Worm (Caenorhabditis elegans): ENCODE data around the gene ced-6.

The ced-6 gene

ce11 chrIII:5624835-5625234, 29.3 kb downstream of the ced-6 start, which contains the start of gene daf-4:
Gene daf-4 (plus strand): TSS chrIII:5625135.
- TF ChIP-seq tlp-1 (tag; optimal IDR thresholded peaks at IDR 0.05): no peak
- no peak for TF ChIP-seq jun-1 (tag; optimal IDR thresholded peaks at IDR 0.05)
- no peak for TF ChIP-seq ceh-88 (GFP tag; IDR thresholded peaks at IDR 0.05)
- TF ChIP-seq elt-2 (tag; optimal IDR thresholded peaks at IDR 0.05): no peak
- no peak for TF ChIP-seq mab-9 (GFP tag; IDR thresholded peaks at IDR 0.05)
- TF ChIP-seq lin-35 (GFP tag; optimal IDR thresholded peaks at IDR 0.05): no peak
- no peak for TF ChIP-seq blmp-1 (tag; optimal IDR thresholded peaks at IDR 0.05)
- no peak for TF ChIP-seq hlh-4 (tag; optimal IDR thresholded peaks at IDR 0.05)
- TF ChIP-seq dpl-1 (GFP tag; optimal IDR thresholded peaks at IDR 0.05): no peak
- no peak for TF ChIP-seq unc-30 (tag; optimal IDR thresholded peaks at IDR 0.05)
- TF ChIP-seq efl-3 (GFP tag; optimal IDR thresholded peaks at IDR 0.05): no peak
- TF ChIP-seq nhr-28 (tag; optimal IDR thresholded peaks at IDR 0.05): no peak
- no peak for TF ChIP-seq dsc-1 (tag; optimal IDR thresholded peaks at IDR 0.05)
- TF ChIP-seq ceh-82 (tag; optimal IDR thresholded peaks at IDR 0.05): no peak
- TF ChIP-seq snpc-4 (tag; optimal IDR thresholded peaks at IDR 0.05): no peak

- TF ChIP-seq pag-3 (tag; optimal IDR thresholded peaks at IDR 0.05; ENCODE audit: borderline replicate concordance, insufficient read depth): no peak
- no peak for TF ChIP-seq elt-3 (tag; optimal IDR thresholded peaks at IDR 0.05)
- peak; percentile 65 for TF ChIP-seq nhr-71 (tag; optimal IDR thresholded peaks at IDR 0.05)
- no peak for TF ChIP-seq blmp-1 (tag; optimal IDR thresholded peaks at IDR 0.05)
- peak; percentile 34 to 38 for TF ChIP-seq lsy-2 (tag; optimal IDR thresholded peaks at IDR 0.05)
- TF ChIP-seq lin-14 (GFP tag; optimal IDR thresholded peaks at IDR 0.05): peak; percentile 49
- no peak for TF ChIP-seq lin-15B (tag; optimal IDR thresholded peaks at IDR 0.05)
- TF ChIP-seq nhr-19 (GFP tag; conservative IDR thresholded peaks at IDR 0.05): peak; percentile 27; the same call in 1 of the 2 replicates
- peak; percentile 12 for TF ChIP-seq snu-23 (GFP tag; optimal IDR thresholded peaks at IDR 0.05)
- no peak for TF ChIP-seq snpc-4 (tag; optimal IDR thresholded peaks at IDR 0.05)
- TF ChIP-seq rnt-1 (tag; optimal IDR thresholded peaks at IDR 0.05): peak; percentile 63
These were observed 33.7 kb downstream of the ced-6 start for ce11 chrIII:5629225-5629624.

- TF ChIP-seq zip-4 (GFP tag; optimal IDR thresholded peaks at IDR 0.05) (no peak), lsy-2 (tag; optimal IDR thresholded peaks at IDR 0.05) (peak in 1 of 2 experiments; percentile 21), jun-1 (tag; optimal IDR thresholded peaks at IDR 0.05) (no peak), lin-39 (tag; optimal IDR thresholded peaks at IDR 0.05) (no peak), snu-23 (GFP tag; optimal IDR thresholded peaks at IDR 0.05) (peak; percentile 2), ceh-63 (GFP tag; optimal IDR thresholded peaks at IDR 0.05) (no peak), sox-4 (tag; optimal IDR thresholded peaks at IDR 0.05) (no peak), lin-14 (GFP tag; optimal IDR thresholded peaks at IDR 0.05) (peak; percentile 40), aly-2 (tag; optimal IDR thresholded peaks at IDR 0.05) (no peak), unc-130 (tag; optimal IDR thresholded peaks at IDR 0.05) (peak; percentile 63), rnt-1 (tag; optimal IDR thresholded peaks at IDR 0.05) (peak; percentile 48), dpl-1 (GFP tag; optimal IDR thresholded peaks at IDR 0.05) (no peak), efl-1 (optimal IDR thresholded peaks at IDR 0.05) (no peak), efl-1 (GFP tag; optimal IDR thresholded peaks at IDR 0.05 in 1 of 2) (peak in 1 of 2 experiments; percentile 72), nhr-20 (tag; optimal IDR thresholded peaks at IDR 0.05) (no peak), pax-3 (tag; optimal IDR thresholded peaks at IDR 0.05) (no peak), mep-1 (tag; optimal IDR thresholded peaks at IDR 0.05) (no peak), tlp-1 (tag; optimal IDR thresholded peaks at IDR 0.05) (no peak), fkh-8 (tag; optimal IDR thresholded peaks at IDR 0.05) (no peak), efl-3 (GFP tag; optimal IDR thresholded peaks at IDR 0.05) (no peak), nhr-71 (tag; optimal IDR thresholded peaks at IDR 0.05) (peak; percentile 42), lin-13 (GFP tag; optimal IDR thresholded peaks at IDR 0.05) (no peak), elt-2 (tag; optimal IDR thresholded peaks at IDR 0.05) (no peak), pqm-1 (tag; optimal IDR thresholded peaks at IDR 0.05) (no peak)
These were observed 34.8 kb downstream of the ced-6 start for ce11 chrIII:5630350-5630749.

Data from whole organism, L1 larva.